Fruit fly (Drosophila melanogaster) whole organism, embryonic: ENCODE data around the gene sesB.

Experiments
- B-H1 ChIP-seq: fragments of 200-800 bp; sonication (Bioruptor generic); IDR thresholded peaks from 3 replicates; pipeline ENCODE4 v1.3.6; 2022; ENCODE audit warnings: missing biosample characterization, missing genetic modification characterization
- Bdp1 ChIP-seq: fragments of 200-800 bp; sonication (Bioruptor generic); optimal IDR thresholded peaks from 3 replicates; lab custom pipeline; 2016; ENCODE audit warnings: missing biosample characterization, missing genetic modification characterization
- Blimp-1 ChIP-seq: fragments of 200-800 bp; sonication (Bioruptor generic); optimal IDR thresholded peaks from 3 replicates; lab custom pipeline; 2018; ENCODE audit warnings: missing biosample characterization, missing genetic modification characterization, mild to moderate bottlenecking, moderate library complexity, missing genetic modification reagents
- CG10321 ChIP-seq: fragments of 200-800 bp; sonication (Bioruptor generic); IDR thresholded peaks from 2 replicates; pipeline ENCODE4 v1.3.6; 2022; ENCODE audit warnings: missing biosample characterization, missing genetic modification characterization
- CG10366 ChIP-seq: fragments of 200-800 bp; sonication (Bioruptor generic); IDR thresholded peaks from 2 replicates; pipeline ENCODE4 v1.3.6; 2022; ENCODE audit warnings: missing biosample characterization, missing genetic modification characterization
- CG10543 ChIP-seq: fragments of 200-800 bp; sonication (Bioruptor generic); optimal IDR thresholded peaks from 3 replicates; lab custom pipeline; 2017; ENCODE audit warnings: missing biosample characterization, mild to moderate bottlenecking, missing genetic modification characterization, moderate library complexity
- CG12155 ChIP-seq: fragments of 200-800 bp; sonication (Bioruptor generic); optimal IDR thresholded peaks from 3 replicates; lab custom pipeline; 2016; ENCODE audit warnings: missing biosample characterization, missing genetic modification characterization
- CG13424 ChIP-seq: fragments of 200-800 bp; sonication (Bioruptor generic); optimal IDR thresholded peaks from 2 replicates; lab custom pipeline; 2019; ENCODE audit warnings: missing biosample characterization, mild to moderate bottlenecking, missing genetic modification characterization, moderate library complexity
- CG14441 ChIP-seq: fragments of 200-800 bp; sonication (Bioruptor generic); IDR thresholded peaks from 2 replicates; pipeline ENCODE4 v1.3.6; 2022; ENCODE audit warnings: missing biosample characterization, missing genetic modification characterization
- CG14667 ChIP-seq: fragments of 200-800 bp; sonication (Bioruptor generic); IDR thresholded peaks from 2 replicates; pipeline ENCODE4 v1.3.6; 2022; ENCODE audit warnings: missing biosample characterization, missing genetic modification characterization
- CG15073 ChIP-seq: fragments of 200-800 bp; sonication (Bioruptor generic); optimal IDR thresholded peaks from 2 replicates; lab custom pipeline; 2016; ENCODE audit warnings: missing biosample characterization, missing genetic modification characterization
- CG1529 ChIP-seq: fragments of 200-800 bp; sonication (Bioruptor generic); optimal IDR thresholded peaks from 3 replicates; lab custom pipeline; 2018; ENCODE audit warnings: missing biosample characterization, missing genetic modification characterization
- CG15514 ChIP-seq: fragments of 200-800 bp; sonication (Bioruptor generic); optimal IDR thresholded peaks from 3 replicates; lab custom pipeline; 2017; ENCODE audit warnings: missing biosample characterization, missing genetic modification characterization, mild to moderate bottlenecking, moderate library complexity, missing genetic modification reagents
- CG30020 ChIP-seq: fragments of 200-800 bp; optimal IDR thresholded peaks from 2 replicates; lab custom pipeline; 2019; ENCODE audit warnings: missing biosample characterization, mild to moderate bottlenecking, missing genetic modification characterization, moderate library complexity
- CG3163 ChIP-seq: fragments of 200-800 bp; sonication (Bioruptor generic); optimal IDR thresholded peaks from 3 replicates; lab custom pipeline; 2016; ENCODE audit warnings: missing biosample characterization, missing genetic modification characterization
- CG34224 ChIP-seq: fragments of 200-800 bp; sonication (Bioruptor generic); IDR thresholded peaks from 3 replicates; pipeline ENCODE4 v1.3.6; 2022; ENCODE audit warnings: missing biosample characterization, missing genetic modification characterization; ENCODE audit not compliant: partially characterized antibody
- CG34422 ChIP-seq: fragments of 200-800 bp; sonication (Bioruptor generic); IDR thresholded peaks from 3 replicates; pipeline ENCODE4 v1.3.6; 2022; ENCODE audit warnings: missing biosample characterization, missing genetic modification characterization
- CG7963 ChIP-seq: fragments of 200-800 bp; sonication (Bioruptor generic); IDR thresholded peaks from 3 replicates; pipeline ENCODE4 v1.3.6; 2022; ENCODE audit warnings: missing biosample characterization, missing genetic modification characterization; ENCODE audit not compliant: partially characterized antibody
- CG8924 ChIP-seq: fragments of 200-800 bp; optimal IDR thresholded peaks from 3 replicates; lab custom pipeline; 2019; ENCODE audit warnings: missing biosample characterization, mild to moderate bottlenecking, missing genetic modification characterization, moderate library complexity
- CG8944 ChIP-seq: fragments of 200-800 bp; sonication (Bioruptor generic); optimal IDR thresholded peaks from 3 replicates; lab custom pipeline; 2016; ENCODE audit warnings: missing biosample characterization, missing genetic modification characterization
- Camta ChIP-seq: fragments of 200-800 bp; sonication (Bioruptor generic); optimal IDR thresholded peaks from 2 replicates; lab custom pipeline; 2016; ENCODE audit warnings: missing biosample characterization, missing genetic modification characterization
- Deaf1 ChIP-seq: fragments of 200-800 bp; optimal IDR thresholded peaks from 3 replicates; lab custom pipeline; 2019; ENCODE audit warnings: missing biosample characterization, mild to moderate bottlenecking, missing genetic modification characterization, moderate library complexity
- Hand ChIP-seq: fragments of 200-800 bp; sonication (Bioruptor generic); optimal IDR thresholded peaks from 2 replicates; lab custom pipeline; 2017; ENCODE audit warnings: mild to moderate bottlenecking, missing biosample characterization, missing genetic modification reagents, missing genetic modification characterization
- Hey ChIP-seq: fragments of 200-800 bp; sonication (Bioruptor generic); optimal IDR thresholded peaks from 3 replicates; lab custom pipeline; 2018; ENCODE audit warnings: missing biosample characterization, mild to moderate bottlenecking, missing genetic modification characterization
- Hr3 ChIP-seq: fragments of 200-800 bp; sonication (Bioruptor generic); optimal IDR thresholded peaks from 3 replicates; lab custom pipeline; 2016; ENCODE audit warnings: missing biosample characterization, missing genetic modification characterization
- Hr51 ChIP-seq, 2 experiments: fragments of 200-800 bp; sonication (Bioruptor generic); optimal IDR thresholded peaks; 2 replicates in 1 of 2; 3 replicates in 1 of 2; lab custom pipeline; 2016 to 2018; ENCODE audit warnings: missing biosample characterization in 2 of 2, missing genetic modification characterization in 2 of 2, mild to moderate bottlenecking in 1 of 2, moderate library complexity in 1 of 2
- Nf-YC ChIP-seq: fragments of 200-800 bp; optimal IDR thresholded peaks from 3 replicates; lab custom pipeline; 2019; ENCODE audit warnings: missing biosample characterization, mild to moderate bottlenecking, missing genetic modification characterization, moderate library complexity
- Sox102F ChIP-seq: fragments of 200-800 bp; sonication (Bioruptor generic); optimal IDR thresholded peaks from 2 replicates; lab custom pipeline; 2018; ENCODE audit warnings: missing biosample characterization, mild to moderate bottlenecking, missing genetic modification characterization, moderate library complexity
- Sry-δ ChIP-seq: fragments of 200-800 bp; sonication (Bioruptor generic); optimal IDR thresholded peaks from 2 replicates; lab custom pipeline; 2016; ENCODE audit warnings: missing biosample characterization, missing genetic modification characterization
- Ssrp ChIP-seq: fragments of 200-800 bp; sonication (Bioruptor generic); optimal IDR thresholded peaks from 2 replicates; lab custom pipeline; 2018; ENCODE audit warnings: missing biosample characterization, mild to moderate bottlenecking, missing genetic modification characterization, moderate library complexity
- Usf ChIP-seq: fragments of 200-800 bp; sonication (Bioruptor generic); optimal IDR thresholded peaks from 2 replicates; lab custom pipeline; 2017; ENCODE audit warnings: missing genotype, missing biosample characterization, missing genetic modification characterization
- abd-A ChIP-seq: fragments of 200-800 bp; sonication (Bioruptor generic); optimal IDR thresholded peaks from 3 replicates; lab custom pipeline; 2019; ENCODE audit warnings: missing biosample characterization, mild to moderate bottlenecking, missing genetic modification characterization, moderate library complexity
- chif ChIP-seq, 2 experiments: fragments of 200-800 bp; sonication (Bioruptor generic); optimal IDR thresholded peaks; 3 replicates each; lab custom pipeline; 2016; ENCODE audit warnings: missing biosample characterization in 2 of 2, missing genetic modification characterization in 2 of 2
- chm ChIP-seq: fragments of 200-800 bp; sonication (Bioruptor generic); IDR thresholded peaks from 2 replicates; pipeline ENCODE4 v1.3.6; 2022; ENCODE audit warnings: missing biosample characterization, missing genetic modification characterization
- crol ChIP-seq: fragments of 200-800 bp; sonication (Bioruptor generic); IDR thresholded peaks from 2 replicates; pipeline ENCODE4 v1.3.6; 2022; ENCODE audit warnings: missing biosample characterization, missing genetic modification characterization
- exex ChIP-seq: fragments of 200-800 bp; sonication (Bioruptor generic); optimal IDR thresholded peaks from 4 replicates; lab custom pipeline; 2018; ENCODE audit warnings: missing biosample characterization, mild to moderate bottlenecking, missing genetic modification characterization, moderate library complexity
- fd64A ChIP-seq: fragments of 200-800 bp; sonication (Bioruptor generic); optimal IDR thresholded peaks from 3 replicates; lab custom pipeline; 2018; ENCODE audit warnings: missing biosample characterization, mild to moderate bottlenecking, missing genetic modification characterization
- grn ChIP-seq: fragments of 200-800 bp; sonication (Bioruptor generic); optimal IDR thresholded peaks from 3 replicates; lab custom pipeline; 2017; ENCODE audit warnings: missing biosample characterization, missing genetic modification characterization
- gro ChIP-seq: fragments of 200-800 bp; sonication (Bioruptor generic); optimal IDR thresholded peaks from 2 replicates; lab custom pipeline; 2016; ENCODE audit warnings: missing biosample characterization, missing genetic modification characterization
- insv ChIP-seq, 2 experiments: fragments of 200-800 bp; sonication (Bioruptor generic); optimal IDR thresholded peaks; 3 replicates each; lab custom pipeline; 2016 to 2018; ENCODE audit warnings: missing biosample characterization in 2 of 2, missing genetic modification characterization in 2 of 2
- inv ChIP-seq: fragments of 200-800 bp; sonication (Bioruptor generic); IDR thresholded peaks from 2 replicates; pipeline ENCODE4 v1.3.6; 2022; ENCODE audit warnings: missing biosample characterization, missing genetic modification characterization; ENCODE audit not compliant: partially characterized antibody
- kah ChIP-seq: fragments of 200-800 bp; sonication (Bioruptor generic); optimal IDR thresholded peaks from 2 replicates; lab custom pipeline; 2018; ENCODE audit warnings: missing biosample characterization, mild to moderate bottlenecking, missing genetic modification characterization
- luna ChIP-seq: fragments of 200-800 bp; sonication (Bioruptor generic); optimal IDR thresholded peaks from 2 replicates; lab custom pipeline; 2016; ENCODE audit warnings: missing biosample characterization, missing genetic modification characterization
- peb ChIP-seq: fragments of 200-800 bp; sonication (Bioruptor generic); IDR thresholded peaks from 2 replicates; pipeline ENCODE4 v1.3.6; 2022; ENCODE audit warnings: missing biosample characterization, missing genetic modification characterization
- pzg ChIP-seq: fragments of 200-800 bp; sonication (Bioruptor generic); optimal IDR thresholded peaks from 3 replicates; lab custom pipeline; 2018; ENCODE audit warnings: missing biosample characterization, mild to moderate bottlenecking, missing genetic modification characterization, moderate library complexity
- repo ChIP-seq: fragments of 200-800 bp; sonication (Bioruptor generic); optimal IDR thresholded peaks from 2 replicates; lab custom pipeline; 2016; ENCODE audit warnings: missing biosample characterization, missing genetic modification characterization
- ro ChIP-seq: fragments of 200-800 bp; sonication (Bioruptor generic); IDR thresholded peaks from 2 replicates; pipeline ENCODE4 v1.3.6; 2022; ENCODE audit warnings: missing biosample characterization, missing genetic modification characterization
- sna ChIP-seq: fragments of 200-800 bp; sonication (Bioruptor generic); IDR thresholded peaks from 2 replicates; pipeline ENCODE4 v1.3.6; 2022; ENCODE audit warnings: missing biosample characterization, missing genetic modification characterization; ENCODE audit not compliant: partially characterized antibody
- ssp ChIP-seq: fragments of 200-800 bp; sonication (Bioruptor generic); IDR thresholded peaks from 2 replicates; pipeline ENCODE4 v1.3.6; 2022; ENCODE audit warnings: missing biosample characterization, missing genetic modification characterization
- toy ChIP-seq: fragments of 200-800 bp; sonication (Bioruptor generic); IDR thresholded peaks from 2 replicates; pipeline ENCODE4 v1.3.6; 2022; ENCODE audit warnings: missing biosample characterization, missing genetic modification characterization
- zf30C ChIP-seq: fragments of 200-800 bp; sonication (Bioruptor generic); optimal IDR thresholded peaks from 3 replicates; lab custom pipeline; 2018; ENCODE audit warnings: missing biosample characterization, mild to moderate bottlenecking, missing genetic modification characterization

Gene sesB

dm6 chrX:10832369-10832768 lies 45.6 kb upstream of the sesB start (continued):
- TF ChIP-seq crol (GFP tag; lab: Robert Waterston, UW) (no peak), zf30C (GFP tag; lab: Kevin White, UChicago) (no peak), pzg (GFP tag; lab: Kevin White, UChicago) (peak; percentile 3), chm (GFP tag; lab: Robert Waterston, UW) (no peak), Ssrp (tag; lab: Kevin White, UChicago) (peak; percentile 41), CG15073 (no peak), CG15514 (GFP tag; lab: Kevin White, UChicago) (peak; percentile 48), CG10543 (GFP tag; lab: Kevin White, UChicago) (peak; percentile 22), CG8944 (GFP tag; lab: Kevin White, UChicago) (peak; percentile 54), inv (GFP tag; lab: Robert Waterston, UW) (no peak), peb (GFP tag; lab: Robert Waterston, UW) (no peak), abd-A (tag; lab: Kevin White, UChicago) (no peak), CG10366 (GFP tag; lab: Robert Waterston, UW) (peak; percentile 55), CG14441 (GFP tag; lab: Robert Waterston, UW) (peak; percentile 75), Hand (GFP tag; lab: Kevin White, UChicago) (no peak), luna (GFP tag; lab: Kevin White, UChicago) (no peak), CG14667 (GFP tag; lab: Robert Waterston, UW) (no peak), fd64A (GFP tag; lab: Kevin White, UChicago) (no peak), exex (tag; lab: Kevin White, UChicago) (no peak), B-H1 (GFP tag; lab: Robert Waterston, UW) (peak; percentile 35; the same call in 2 of the 3 replicates), insv (GFP tag; optimal IDR thresholded peaks at IDR 0.05; lab: Kevin White, UChicago) (peak in 1 of 2 experiments; percentile 56), Hr51 (GFP tag; optimal IDR thresholded peaks at IDR 0.05; lab: Kevin White, UChicago) (peak; percentile 29 to 60), repo (GFP tag; lab: Kevin White, UChicago) (peak; percentile 37), chif (GFP tag; optimal IDR thresholded peaks at IDR 0.05; lab: Kevin White, UChicago) (peak; percentile 21 to 74), ro (GFP tag; lab: Robert Waterston, UW) (no peak), Sry-δ (peak; percentile 14), Nf-YC (tag; lab: Kevin White, UChicago) (peak; percentile 45), sna (no peak), kah (GFP tag; lab: Kevin White, UChicago) (no peak), CG12155 (GFP tag; lab: Kevin White, UChicago) (peak; percentile 50), Camta (GFP tag; lab: Kevin White, UChicago) (peak; percentile 17), CG7963 (GFP tag; lab: Robert Waterston, UW) (no peak), CG34422 (GFP tag; lab: Robert Waterston, UW) (peak; percentile 63; the same call in 1 of the 3 replicates), CG8924 (tag; lab: Kevin White, UChicago) (no peak), Hey (tag; lab: Kevin White, UChicago) (no peak), CG10321 (GFP tag; lab: Robert Waterston, UW) (no peak), Deaf1 (tag; lab: Kevin White, UChicago) (peak; percentile 11), Bdp1 (peak; percentile 6), grn (no peak), CG34224 (GFP tag; lab: Robert Waterston, UW) (no peak), toy (GFP tag; lab: Robert Waterston, UW) (no peak), gro (GFP tag; lab: Kevin White, UChicago) (peak; percentile 43), Hr3 (peak; percentile 70), Sox102F (GFP tag; lab: Kevin White, UChicago) (peak; percentile 72), CG13424 (tag; lab: Kevin White, UChicago) (peak; percentile 42), Blimp-1 (peak; percentile 20), CG30020 (tag; lab: Kevin White, UChicago) (no peak), CG3163 (GFP tag; lab: Kevin White, UChicago) (peak; percentile 14), CG1529 (no peak), ssp (GFP tag; lab: Robert Waterston, UW) (peak; percentile 49; the same call in 1 of the 2 replicates), Usf (GFP tag; lab: Kevin White, UChicago) (peak; percentile 20)
